Fruit fly (Drosophila melanogaster) whole organism, pupa: Measurements from ENCODE around the gene sinah.
A peak's percentile ranks its signal among the peaks of the same experiment; 100 is the strongest.

ENCODE experiments used
- CG10348 ChIP-seq: fragments of 200-800 bp; sonication (Bioruptor generic); IDR thresholded peaks from 2 replicates; pipeline ENCODE4 v1.3.6; 2022; ENCODE audit warnings: missing biosample characterization, missing genetic modification characterization
- CG12605 ChIP-seq: fragments of 200-800 bp; sonication (Bioruptor generic); IDR thresholded peaks from 2 replicates; pipeline ENCODE4 v1.3.6; 2022; ENCODE audit warnings: missing biosample characterization, missing genetic modification characterization
- CG13204 ChIP-seq: fragments of 200-800 bp; sonication (Bioruptor generic); optimal IDR thresholded peaks from 2 replicates; lab custom pipeline; 2018; ENCODE audit warnings: missing biosample characterization, mild to moderate bottlenecking, missing genetic modification characterization, moderate library complexity
- CG14655 ChIP-seq: fragments of 200-800 bp; sonication (Bioruptor generic); optimal IDR thresholded peaks from 3 replicates; lab custom pipeline; 2017; ENCODE audit warnings: mild to moderate bottlenecking, missing biosample characterization, missing genetic modification reagents, missing genetic modification characterization
- CG15710 ChIP-seq: fragments of 200-800 bp; sonication (Bioruptor generic); optimal IDR thresholded peaks from 2 replicates; lab custom pipeline; 2018; ENCODE audit warnings: missing biosample characterization, mild to moderate bottlenecking, missing genetic modification characterization, moderate library complexity
- CG17806 ChIP-seq: fragments of 200-800 bp; sonication (Bioruptor generic); optimal IDR thresholded peaks from 2 replicates; lab custom pipeline; 2018; ENCODE audit warnings: missing biosample characterization, mild to moderate bottlenecking, missing genetic modification characterization, moderate library complexity
- CG32121 ChIP-seq: fragments of 200-800 bp; sonication (Bioruptor generic); IDR thresholded peaks from 2 replicates; pipeline ENCODE4 v1.3.6; 2022; ENCODE audit warnings: missing biosample characterization, missing genetic modification characterization
- CG34367 ChIP-seq: fragments of 200-800 bp; sonication (Bioruptor generic); optimal IDR thresholded peaks from 2 replicates; lab custom pipeline; 2018; ENCODE audit warnings: missing biosample characterization, mild to moderate bottlenecking, missing genetic modification characterization
- CG4496 ChIP-seq: fragments of 200-800 bp; sonication (Bioruptor generic); IDR thresholded peaks from 3 replicates; pipeline ENCODE4 v1.3.6; 2022; ENCODE audit warnings: missing biosample characterization, missing genetic modification characterization
- CG8159 ChIP-seq: fragments of 200-800 bp; sonication (Bioruptor generic); optimal IDR thresholded peaks from 3 replicates; lab custom pipeline; 2018; ENCODE audit warnings: missing biosample characterization, mild to moderate bottlenecking, missing genetic modification characterization, moderate library complexity
- CG8301 ChIP-seq: fragments of 200-800 bp; sonication (Bioruptor generic); optimal IDR thresholded peaks from 2 replicates; lab custom pipeline; 2018; ENCODE audit warnings: missing biosample characterization, mild to moderate bottlenecking, missing genetic modification characterization
- CG9948 ChIP-seq: fragments of 200-800 bp; sonication (Bioruptor generic); optimal IDR thresholded peaks from 2 replicates; lab custom pipeline; 2018; ENCODE audit warnings: missing biosample characterization, mild to moderate bottlenecking, missing genetic modification characterization, moderate library complexity
- D1 ChIP-seq: fragments of 200-800 bp; sonication (Bioruptor generic); optimal IDR thresholded peaks from 2 replicates; lab custom pipeline; 2018; ENCODE audit warnings: missing biosample characterization, mild to moderate bottlenecking, missing genetic modification characterization, moderate library complexity
- EcR ChIP-seq: fragments of 200-800 bp; sonication (Bioruptor generic); optimal IDR thresholded peaks from 3 replicates; lab custom pipeline; 2019; ENCODE audit warnings: missing biosample characterization, missing genetic modification characterization, mild to moderate bottlenecking, moderate library complexity, missing genetic modification reagents
- Ets98B ChIP-seq: fragments of 200-800 bp; sonication (Bioruptor generic); IDR thresholded peaks from 2 replicates; pipeline ENCODE4 v1.3.6; 2022; ENCODE audit warnings: missing biosample characterization, missing genetic modification characterization
- Pif1A ChIP-seq: fragments of 200-800 bp; sonication (Bioruptor generic); optimal IDR thresholded peaks from 3 replicates; lab custom pipeline; 2016; ENCODE audit warnings: missing biosample characterization, missing genetic modification characterization
- Pif1B ChIP-seq: fragments of 200-800 bp; sonication (Bioruptor generic); optimal IDR thresholded peaks from 3 replicates; lab custom pipeline; 2016; ENCODE audit warnings: missing biosample characterization, missing genetic modification characterization
- Snoo ChIP-seq: fragments of 200-800 bp; sonication (Bioruptor generic); optimal IDR thresholded peaks from 3 replicates; lab custom pipeline; 2017; ENCODE audit warnings: missing biosample characterization, mild to moderate bottlenecking, missing genetic modification characterization, inconsistent platforms
- fd96Ca ChIP-seq: fragments of 200-800 bp; sonication (Bioruptor generic); IDR thresholded peaks from 3 replicates; pipeline ENCODE4 v1.3.6; 2022; ENCODE audit warnings: missing biosample characterization, missing genetic modification characterization
- gl ChIP-seq: fragments of 200-800 bp; sonication (Bioruptor generic); optimal IDR thresholded peaks from 2 replicates; lab custom pipeline; 2018; ENCODE audit warnings: missing biosample characterization, mild to moderate bottlenecking, missing genetic modification characterization
- rn ChIP-seq: fragments of 200-800 bp; sonication (Bioruptor generic); IDR thresholded peaks from 2 replicates; pipeline ENCODE4 v1.3.6; 2022; ENCODE audit warnings: missing biosample characterization, missing genetic modification characterization

The sinah gene

dm6 chr3L:16876785-16877468, 18.0 kb downstream of the sinah start, which contains the start of gene CG32170:
CG32170 (plus strand) TSS chr3L:16877309.
- TF ChIP-seq CG17806 (tag; lab: Kevin White, UChicago): no peak
- no peak for TF ChIP-seq Ets98B
- peak; percentile 29 for TF ChIP-seq CG13204 (GFP tag; lab: Kevin White, UChicago)
- no peak for TF ChIP-seq CG10348
- peak; percentile 53; the same call in 1 of the 3 replicates for TF ChIP-seq CG4496 (GFP tag; lab: Robert Waterston, UW)

- TF ChIP-seq rn (GFP tag; lab: Robert Waterston, UW) (no peak), CG34367 (no peak), CG10348 (no peak), CG14655 (no peak), CG4496 (GFP tag; lab: Robert Waterston, UW) (no peak), Pif1A (GFP tag; lab: Kevin White, UChicago) (no peak), D1 (tag; lab: Kevin White, UChicago) (no peak), CG32121 (GFP tag; lab: Robert Waterston, UW) (no peak), Pif1B (GFP tag; lab: Kevin White, UChicago) (no peak), CG8159 (tag; lab: Kevin White, UChicago) (no peak), gl (tag; lab: Kevin White, UChicago) (no peak), fd96Ca (GFP tag; lab: Robert Waterston, UW) (no peak), CG17806 (tag; lab: Kevin White, UChicago) (no peak), CG12605 (GFP tag; lab: Robert Waterston, UW) (no peak), CG8301 (tag; lab: Kevin White, UChicago) (no peak), CG9948 (tag; lab: Kevin White, UChicago) (no peak), CG15710 (tag; lab: Kevin White, UChicago) (no peak)
Measured at dm6 chr3L:16878830-16879536, 20.1 kb downstream of the sinah start.

DNA sequence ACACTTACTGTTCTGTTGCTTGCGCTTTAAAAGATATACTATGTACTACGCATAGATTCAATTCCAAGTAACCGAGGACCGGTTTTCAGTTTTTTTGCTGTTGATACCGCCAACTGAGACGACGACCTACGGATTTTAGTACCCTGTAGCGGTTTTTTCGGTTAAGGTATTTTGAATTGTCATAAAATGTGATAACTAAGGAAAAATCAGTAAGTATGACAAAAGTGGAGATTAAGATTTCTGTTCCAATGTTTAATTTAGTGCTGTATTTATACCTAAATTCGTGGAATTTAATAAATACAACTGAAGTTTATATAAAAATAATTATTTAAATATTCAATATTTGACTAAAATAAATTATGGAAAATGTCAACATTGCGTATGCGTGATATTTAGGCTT, 22.2 kb downstream of the sinah start:
- no peak for TF ChIP-seq CG17806 (tag; lab: Kevin White, UChicago)
- no peak for TF ChIP-seq CG4496 (GFP tag; lab: Robert Waterston, UW)
- no peak for TF ChIP-seq fd96Ca (GFP tag; lab: Robert Waterston, UW)
- TF ChIP-seq CG32121 (GFP tag; lab: Robert Waterston, UW): 0 out of 2 replicates have a peak, but pooled peaks have one; percentile 11
- no peak for TF ChIP-seq CG10348
- no peak for TF ChIP-seq CG14655
- no peak for TF ChIP-seq EcR
- no peak for TF ChIP-seq CG13204 (GFP tag; lab: Kevin White, UChicago)

- TF ChIP-seq Pif1B (GFP tag; lab: Kevin White, UChicago): no peak
- TF ChIP-seq fd96Ca (GFP tag; lab: Robert Waterston, UW): no peak
- no peak for TF ChIP-seq CG10348
- TF ChIP-seq CG4496 (GFP tag; lab: Robert Waterston, UW): 0 out of 3 replicates have a peak, but pooled peaks have one; percentile 13
- peak; percentile 68 for TF ChIP-seq EcR
- no peak for TF ChIP-seq Pif1A (GFP tag; lab: Kevin White, UChicago)
- peak; percentile 30 for TF ChIP-seq CG14655
- TF ChIP-seq CG8301 (tag; lab: Kevin White, UChicago): peak; percentile 30
- peak; percentile 57 for TF ChIP-seq D1 (tag; lab: Kevin White, UChicago)
- TF ChIP-seq CG17806 (tag; lab: Kevin White, UChicago): no peak
- no peak for TF ChIP-seq CG8159 (tag; lab: Kevin White, UChicago)
Measured at dm6 chr3L:16884037-16884436, 25.2 kb downstream of the sinah start.

DNA sequence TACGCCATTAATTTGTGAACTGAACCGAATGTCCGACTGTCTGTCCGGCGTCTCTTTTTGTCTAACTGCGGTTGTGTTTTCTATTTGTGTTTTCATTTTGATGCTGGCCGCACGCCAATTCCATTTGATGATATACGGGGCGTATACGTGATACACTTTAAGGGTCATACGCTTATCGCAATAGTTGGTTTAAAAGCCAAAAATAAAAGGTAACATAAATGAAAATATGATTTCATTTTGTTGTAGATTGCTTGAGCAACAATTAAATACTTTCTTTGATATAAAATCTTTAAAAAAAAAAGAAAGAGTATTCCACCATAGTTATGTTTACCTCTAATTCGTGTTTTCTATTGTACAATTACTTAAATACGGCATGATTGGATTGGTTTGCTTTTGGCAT, 26.2 kb downstream of the sinah start:
- TF ChIP-seq CG4496 (GFP tag; lab: Robert Waterston, UW) (peak; percentile 63), rn (GFP tag; lab: Robert Waterston, UW) (no peak), Ets98B (peak; percentile 59), CG34367 (no peak), CG8301 (tag; lab: Kevin White, UChicago) (peak; percentile 5), CG17806 (tag; lab: Kevin White, UChicago) (no peak), EcR (no peak), CG15710 (tag; lab: Kevin White, UChicago) (no peak), CG32121 (GFP tag; lab: Robert Waterston, UW) (peak; percentile 81)

DNA sequence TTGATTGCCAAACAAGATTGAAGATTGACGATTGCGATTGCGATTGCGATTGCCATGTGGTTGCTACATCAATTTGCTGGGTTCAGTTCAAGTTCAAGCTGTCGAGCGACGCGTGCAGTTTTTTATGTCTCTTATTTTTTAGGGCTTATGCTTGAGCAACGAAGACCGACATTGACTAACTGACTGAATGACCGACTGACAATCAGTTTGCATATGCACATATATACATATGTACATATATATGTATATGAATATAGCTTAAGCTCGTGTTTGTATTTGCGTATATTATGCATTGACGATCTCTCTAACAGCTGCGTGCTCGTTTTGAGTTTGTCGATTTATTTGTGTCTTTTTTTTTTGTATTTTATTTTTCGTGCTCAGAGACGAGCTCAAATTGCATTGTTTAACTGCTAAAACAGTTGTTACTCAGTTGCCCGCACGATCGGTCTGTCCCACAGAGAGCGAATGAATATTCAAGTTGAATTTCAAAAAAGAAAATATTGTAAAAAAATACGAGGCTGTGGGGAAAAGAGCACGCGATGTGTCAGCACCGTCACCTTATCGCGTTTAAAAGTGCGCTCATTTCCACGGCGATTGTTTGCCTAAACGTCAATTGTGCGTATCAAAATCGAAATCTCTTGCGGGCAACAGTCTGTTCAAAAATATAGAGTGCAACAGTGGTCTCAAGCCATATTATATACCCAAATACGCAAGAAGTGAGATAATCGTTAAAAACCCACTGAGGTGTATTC, 27.5 kb downstream of the sinah start:
- no peak for TF ChIP-seq D1 (tag; lab: Kevin White, UChicago)
- TF ChIP-seq Snoo (tag; lab: Kevin White, UChicago): no peak
- peak; percentile 42 for TF ChIP-seq CG14655
- TF ChIP-seq CG8301 (tag; lab: Kevin White, UChicago): no peak
- TF ChIP-seq CG12605 (GFP tag; lab: Robert Waterston, UW): peak; percentile 67
- peak; percentile 34; the same call in 2 of the 3 replicates for TF ChIP-seq CG4496 (GFP tag; lab: Robert Waterston, UW)
- no peak for TF ChIP-seq CG8159 (tag; lab: Kevin White, UChicago)
- TF ChIP-seq CG32121 (GFP tag; lab: Robert Waterston, UW): peak; percentile 32; the same call in 1 of the 2 replicates
- no peak for TF ChIP-seq CG9948 (tag; lab: Kevin White, UChicago)
- TF ChIP-seq CG13204 (GFP tag; lab: Kevin White, UChicago): no peak
- no peak for TF ChIP-seq gl (tag; lab: Kevin White, UChicago)
- TF ChIP-seq CG34367: no peak
- TF ChIP-seq Ets98B: peak; percentile 17; the same call in 1 of the 2 replicates
- TF ChIP-seq CG15710 (tag; lab: Kevin White, UChicago): no peak
- TF ChIP-seq CG10348: no peak
- TF ChIP-seq Pif1A (GFP tag; lab: Kevin White, UChicago): no peak
- TF ChIP-seq rn (GFP tag; lab: Robert Waterston, UW): no peak
- TF ChIP-seq Pif1B (GFP tag; lab: Kevin White, UChicago): no peak
- TF ChIP-seq fd96Ca (GFP tag; lab: Robert Waterston, UW): no peak
- no peak for TF ChIP-seq CG17806 (tag; lab: Kevin White, UChicago)
- no peak for TF ChIP-seq EcR
